Worm (Caenorhabditis elegans) whole organism, late embryonic: ENCODE data around the gene dlc-3.

ENCODE experiments used
- C08G9.2 ChIP-seq: sonication (generic microtip); optimal IDR thresholded peaks from 2 replicates; lab custom pipeline; 2016; ENCODE audit warnings: mild to moderate bottlenecking, missing genetic modification characterization, moderate library complexity, missing compliant biosample characterization
- C38D4.7 ChIP-seq: fragments of 200-800 bp; sonication (Bioruptor generic); optimal IDR thresholded peaks from 2 replicates; lab custom pipeline; 2018; ENCODE audit warnings: mild to moderate bottlenecking, missing genetic modification characterization, moderate library complexity, missing compliant biosample characterization
- F13H6.1 ChIP-seq: sonication (generic microtip); optimal IDR thresholded peaks from 2 replicates; lab custom pipeline; 2016; ENCODE audit warnings: missing genetic modification characterization, missing compliant biosample characterization
- ama-1 ChIP-seq: fragments of 150-350 bp; optimal IDR thresholded peaks from 2 replicates; lab custom pipeline; 2014
- ceh-18 ChIP-seq: sonication (generic microtip); optimal IDR thresholded peaks from 2 replicates; lab custom pipeline; 2016; ENCODE audit warnings: missing genetic modification characterization, missing compliant biosample characterization
- dve-1 ChIP-seq: sonication (generic microtip); optimal IDR thresholded peaks from 2 replicates; lab custom pipeline; 2017; ENCODE audit warnings: antibody characterized with exemption, mild to moderate bottlenecking, missing genetic modification characterization, missing compliant biosample characterization
- fax-1 ChIP-seq: sonication (generic microtip); optimal IDR thresholded peaks from 2 replicates; lab custom pipeline; 2016; ENCODE audit warnings: missing genotype, missing genetic modification characterization, missing compliant biosample characterization
- nfya-1 ChIP-seq: sonication (generic microtip); optimal IDR thresholded peaks from 2 replicates; lab custom pipeline; 2017; ENCODE audit warnings: missing genetic modification characterization, mild to moderate bottlenecking, missing compliant biosample characterization, antibody characterized with exemption, moderate library complexity
- nhr-11 ChIP-seq: fragments of 150-350 bp; optimal IDR thresholded peaks from 2 replicates; lab custom pipeline; 2014; ENCODE audit warnings: missing biosample characterization, missing genetic modification characterization
- pha-2 ChIP-seq: sonication (generic microtip); optimal IDR thresholded peaks from 2 replicates; lab custom pipeline; 2017; ENCODE audit warnings: mild to moderate bottlenecking, missing genetic modification characterization, missing compliant biosample characterization
- pqm-1 ChIP-seq: sonication (generic microtip); optimal IDR thresholded peaks from 2 replicates; lab custom pipeline; 2016; ENCODE audit warnings: missing genetic modification characterization, missing compliant biosample characterization
- unc-42 ChIP-seq: sonication (generic microtip); optimal IDR thresholded peaks from 2 replicates; lab custom pipeline; 2016; ENCODE audit warnings: missing genotype, missing genetic modification characterization, missing compliant biosample characterization
- unc-55 ChIP-seq: sonication (generic microtip); optimal IDR thresholded peaks from 2 replicates; lab custom pipeline; 2017; ENCODE audit warnings: missing biosample characterization, missing genetic modification reagents, missing genetic modification characterization
- zip-5 ChIP-seq: sonication (generic microtip); optimal IDR thresholded peaks from 2 replicates; lab custom pipeline; 2016; ENCODE audit warnings: missing genetic modification characterization, missing compliant biosample characterization

DNA sequence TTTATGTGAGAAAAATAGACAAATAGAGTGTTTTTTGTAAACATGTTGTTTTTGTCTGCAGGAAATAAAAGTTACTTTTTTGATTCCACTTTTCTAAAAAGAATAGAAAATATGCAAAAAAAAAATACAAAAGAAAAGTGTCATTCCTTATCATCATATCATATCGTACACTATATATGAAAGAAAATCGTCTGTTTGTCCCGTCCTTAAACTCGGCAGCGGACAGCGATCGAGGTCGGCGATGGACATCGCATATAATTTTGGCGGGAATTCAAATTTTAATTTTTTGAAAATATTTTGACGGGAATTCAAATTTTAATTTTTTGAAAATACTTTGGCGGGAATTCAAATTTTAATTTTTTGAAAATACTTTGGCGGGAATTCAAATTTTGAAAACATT, 39.5 kb downstream of the dlc-3 start:
- TF ChIP-seq C08G9.2 (tag; lab: Kevin White, UChicago) (no peak), ceh-18 (tag; lab: Kevin White, UChicago) (no peak), nhr-11 (tag; lab: Kevin White, UChicago) (no peak), zip-5 (tag; lab: Kevin White, UChicago) (no peak), dve-1 (tag; lab: Kevin White, UChicago) (no peak), pqm-1 (tag; lab: Kevin White, UChicago) (no peak), F13H6.1 (no peak), unc-42 (no peak), nfya-1 (tag; lab: Kevin White, UChicago) (no peak), C38D4.7 (GFP tag; lab: Kevin White, UChicago) (no peak), ama-1 (no peak), fax-1 (tag; lab: Kevin White, UChicago) (no peak), pha-2 (tag; lab: Kevin White, UChicago) (no peak), unc-55 (GFP tag; lab: Kevin White, UChicago) (no peak)
